Worm (Caenorhabditis elegans): ENCODE data around the gene cest-9.2.

The cest-9.2 gene

DNA sequence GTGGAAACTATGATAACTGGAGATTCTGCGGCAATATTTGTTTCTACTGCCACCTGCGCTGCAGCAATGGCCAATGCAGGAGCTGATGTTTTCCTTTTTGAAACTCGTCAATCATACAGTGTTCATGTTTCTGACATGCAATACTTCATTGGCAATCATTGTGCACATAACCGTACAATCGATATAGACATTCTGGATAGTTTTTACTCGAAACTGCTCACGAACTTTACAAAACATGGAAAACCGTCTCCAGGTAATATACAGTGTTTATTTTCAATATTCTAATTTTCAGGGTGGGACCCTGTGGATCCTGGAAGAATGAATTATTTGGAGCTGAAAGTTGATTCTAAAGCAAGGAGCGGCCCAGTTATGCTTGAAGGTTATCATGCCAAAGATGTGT, at the start of gene cest-9.2:
cest-9.2 (plus strand) TSS at position 301 of the 400 bp plus-strand sequence.
- no peak for TF ChIP-seq unc-62 (GFP tag; optimal IDR thresholded peaks at IDR 0.05)

- no peak for TF ChIP-seq unc-62 (GFP tag; optimal IDR thresholded peaks at IDR 0.05)
Measured at ce11 chrX:12172482-12173134, 49.3 kb upstream of the cest-9.2 start.

- no peak for TF ChIP-seq unc-62 (GFP tag; optimal IDR thresholded peaks at IDR 0.05)
Measured at ce11 chrX:12173989-12174388, 47.9 kb upstream of the cest-9.2 start.

ce11 chrX:12174686-12175404, 47.1 kb upstream of the cest-9.2 start:
- TF ChIP-seq unc-62 (GFP tag; optimal IDR thresholded peaks at IDR 0.05) = no peak

- TF ChIP-seq unc-62 (GFP tag; optimal IDR thresholded peaks at IDR 0.05) = no peak
Measured at ce11 chrX:12175667-12176278, 46.1 kb upstream of the cest-9.2 start.

ce11 chrX:12176394-12176793, 45.5 kb upstream of the cest-9.2 start:
- no peak for TF ChIP-seq unc-62 (GFP tag; optimal IDR thresholded peaks at IDR 0.05)

- no peak for TF ChIP-seq unc-62 (GFP tag; optimal IDR thresholded peaks at IDR 0.05)
Measured at ce11 chrX:12176873-12177293, 45.0 kb upstream of the cest-9.2 start.

DNA sequence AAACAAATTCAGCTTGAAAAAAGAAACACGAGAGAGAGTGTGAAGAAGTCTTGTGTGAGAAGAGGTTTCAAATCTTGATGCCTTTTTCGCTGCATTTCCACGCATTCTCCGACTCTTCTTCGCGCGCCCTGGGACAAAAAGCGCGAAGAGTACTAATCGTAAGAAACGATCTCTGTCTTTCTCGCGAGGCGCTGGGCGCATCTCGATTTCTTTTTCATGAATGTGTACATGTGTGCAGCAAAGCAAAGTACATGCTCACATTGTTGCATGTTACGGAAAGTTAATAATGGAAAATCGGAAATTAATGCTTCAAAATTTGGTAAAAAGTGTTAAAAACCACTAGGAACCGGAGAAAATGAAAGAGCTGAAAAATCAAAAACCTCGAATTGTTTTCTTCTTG, 44.4 kb upstream of the cest-9.2 start:
- no peak for TF ChIP-seq unc-62 (GFP tag; optimal IDR thresholded peaks at IDR 0.05)

ce11 chrX:12178351-12179089, 43.4 kb upstream of the cest-9.2 start:
- no peak for TF ChIP-seq unc-62 (GFP tag; optimal IDR thresholded peaks at IDR 0.05)

DNA sequence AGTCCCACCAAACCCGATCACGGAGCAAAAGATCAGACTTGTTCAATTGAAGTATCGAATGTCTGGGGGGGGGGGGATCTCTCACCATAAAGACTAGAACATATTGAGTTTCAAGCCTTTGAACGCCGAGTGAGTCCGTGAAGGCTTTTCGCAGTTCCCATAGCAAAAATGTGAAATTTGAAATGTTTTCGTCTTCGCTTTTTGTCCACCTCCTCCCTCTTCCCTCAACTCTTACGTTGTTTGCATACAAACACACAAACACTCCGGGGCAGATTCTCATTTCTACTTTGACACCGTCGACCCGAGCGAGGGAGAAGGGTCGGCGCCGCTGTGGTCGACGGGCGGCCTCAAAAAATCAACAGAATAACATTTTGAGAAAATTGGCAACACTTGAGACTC, 42.8 kb upstream of the cest-9.2 start:
- TF ChIP-seq unc-62 (GFP tag; optimal IDR thresholded peaks at IDR 0.05) = no peak

- TF ChIP-seq unc-62 (GFP tag; optimal IDR thresholded peaks at IDR 0.05) = no peak
Measured at ce11 chrX:12179817-12180384, 42.0 kb upstream of the cest-9.2 start.

ce11 chrX:12180681-12181080, 41.2 kb upstream of the cest-9.2 start:
- TF ChIP-seq unc-62 (GFP tag; optimal IDR thresholded peaks at IDR 0.05) = no peak

DNA sequence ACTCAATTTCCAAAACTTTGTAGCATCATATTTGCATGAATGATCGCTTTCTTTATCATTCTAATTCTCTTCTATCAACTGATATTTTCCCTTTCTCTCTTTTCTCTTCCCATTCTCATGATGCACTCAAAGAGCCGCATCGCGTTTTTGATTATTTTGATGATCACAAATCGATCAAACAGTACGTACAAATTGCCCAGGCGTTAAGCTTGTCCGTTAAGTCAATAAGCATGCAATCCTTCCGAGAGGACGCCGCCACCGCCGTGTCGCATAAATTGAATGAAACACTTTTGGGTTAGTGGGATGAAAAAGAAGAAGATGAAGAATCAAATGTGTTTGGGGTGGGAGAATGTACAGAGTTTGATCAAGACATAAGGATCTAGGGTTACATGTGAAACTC, 40.3 kb upstream of the cest-9.2 start:
- TF ChIP-seq unc-62 (GFP tag; optimal IDR thresholded peaks at IDR 0.05) = no peak

- no peak for TF ChIP-seq unc-62 (GFP tag; optimal IDR thresholded peaks at IDR 0.05)
Measured at ce11 chrX:12182684-12183477, 39.0 kb upstream of the cest-9.2 start.

- TF ChIP-seq unc-62 (GFP tag; optimal IDR thresholded peaks at IDR 0.05) = no peak
Measured at ce11 chrX:12184393-12184792, 37.5 kb upstream of the cest-9.2 start.

Data from whole organism, dauer.